Fruit fly (Drosophila melanogaster) whole organism, embryonic: ENCODE data around the gene Caf1-55.

ENCODE experiments used
- Abd-B ChIP-seq: fragments of 200-800 bp; sonication (Bioruptor generic); optimal IDR thresholded peaks from 2 replicates; lab custom pipeline; 2018; ENCODE audit warnings: missing biosample characterization, mild to moderate bottlenecking, missing genetic modification characterization, moderate library complexity
- C15 ChIP-seq: fragments of 200-800 bp; sonication (Bioruptor generic); IDR thresholded peaks from 3 replicates; pipeline ENCODE4 v1.3.6; 2022; ENCODE audit warnings: missing biosample characterization, missing genetic modification characterization
- CG1024 ChIP-seq: fragments of 200-800 bp; sonication (Bioruptor generic); IDR thresholded peaks from 2 replicates; pipeline ENCODE4 v1.3.6; 2022; ENCODE audit warnings: missing biosample characterization, missing genetic modification characterization
- CG11696 ChIP-seq: fragments of 200-800 bp; sonication (Bioruptor generic); IDR thresholded peaks from 2 replicates; pipeline ENCODE4 v1.3.6; 2022; ENCODE audit warnings: missing biosample characterization, missing genetic modification characterization
- CG12299 ChIP-seq: fragments of 200-800 bp; sonication (Bioruptor generic); optimal IDR thresholded peaks from 2 replicates; lab custom pipeline; 2018; ENCODE audit warnings: missing biosample characterization, mild to moderate bottlenecking, missing genetic modification characterization
- CG13624 ChIP-seq: fragments of 200-800 bp; sonication (Bioruptor generic); optimal IDR thresholded peaks from 2 replicates; lab custom pipeline; 2016; ENCODE audit warnings: missing biosample characterization, missing genetic modification characterization
- CG1529 ChIP-seq: fragments of 200-800 bp; sonication (Bioruptor generic); optimal IDR thresholded peaks from 3 replicates; lab custom pipeline; 2018; ENCODE audit warnings: missing biosample characterization, missing genetic modification characterization
- CG15514 ChIP-seq: fragments of 200-800 bp; sonication (Bioruptor generic); optimal IDR thresholded peaks from 3 replicates; lab custom pipeline; 2017; ENCODE audit warnings: missing biosample characterization, missing genetic modification characterization, mild to moderate bottlenecking, moderate library complexity, missing genetic modification reagents
- CG1603 ChIP-seq: fragments of 200-800 bp; sonication (Bioruptor generic); optimal IDR thresholded peaks from 2 replicates; lab custom pipeline; 2019; ENCODE audit warnings: missing biosample characterization, mild to moderate bottlenecking, missing genetic modification characterization, moderate library complexity
- CG16813 ChIP-seq: fragments of 200-800 bp; sonication (Bioruptor generic); IDR thresholded peaks from 3 replicates; pipeline ENCODE4 v1.3.6; 2022; ENCODE audit warnings: missing biosample characterization, missing genetic modification characterization; ENCODE audit not compliant: partially characterized antibody
- CG18619 ChIP-seq: fragments of 200-800 bp; sonication (Bioruptor generic); optimal IDR thresholded peaks from 3 replicates; lab custom pipeline; 2017; ENCODE audit warnings: missing biosample characterization, mild to moderate bottlenecking, missing genetic modification characterization
- CG2116 ChIP-seq: fragments of 200-800 bp; sonication (Bioruptor generic); optimal IDR thresholded peaks from 3 replicates; lab custom pipeline; 2018; ENCODE audit warnings: missing biosample characterization, mild to moderate bottlenecking, missing genetic modification characterization
- CG2199 ChIP-seq: fragments of 200-800 bp; sonication (Bioruptor generic); IDR thresholded peaks from 3 replicates; pipeline ENCODE4 v1.3.6; 2022; ENCODE audit warnings: missing biosample characterization, missing genetic modification characterization
- CG2889 ChIP-seq: fragments of 200-800 bp; sonication (Bioruptor generic); IDR thresholded peaks from 3 replicates; pipeline ENCODE4 v1.3.6; 2022; ENCODE audit warnings: missing biosample characterization, missing genetic modification characterization
- CG3847 ChIP-seq: fragments of 200-800 bp; sonication (Bioruptor generic); IDR thresholded peaks from 2 replicates; pipeline ENCODE4 v1.3.6; 2022; ENCODE audit warnings: missing biosample characterization, missing genetic modification characterization
- CG5245 ChIP-seq: fragments of 200-800 bp; sonication (Bioruptor generic); optimal IDR thresholded peaks from 3 replicates; lab custom pipeline; 2016; ENCODE audit warnings: missing biosample characterization, missing genetic modification characterization
- CG6175 ChIP-seq: fragments of 200-800 bp; sonication (Bioruptor generic); IDR thresholded peaks from 3 replicates; pipeline ENCODE4 v1.3.6; 2022; ENCODE audit warnings: missing biosample characterization, missing genetic modification characterization
- CG6683 ChIP-seq: fragments of 200-800 bp; sonication (Bioruptor generic); optimal IDR thresholded peaks from 2 replicates; lab custom pipeline; 2017; ENCODE audit warnings: missing biosample characterization, mild to moderate bottlenecking, missing genetic modification characterization, missing genetic modification reagents
- CG7963 ChIP-seq: fragments of 200-800 bp; sonication (Bioruptor generic); IDR thresholded peaks from 3 replicates; pipeline ENCODE4 v1.3.6; 2022; ENCODE audit warnings: missing biosample characterization, missing genetic modification characterization; ENCODE audit not compliant: partially characterized antibody
- CG8359 ChIP-seq: fragments of 200-800 bp; sonication (Bioruptor generic); optimal IDR thresholded peaks from 2 replicates; lab custom pipeline; 2017; ENCODE audit warnings: missing biosample characterization, mild to moderate bottlenecking, missing genetic modification characterization, borderline replicate concordance
- CG8478 ChIP-seq: fragments of >200 bp; optimal IDR thresholded peaks from 2 replicates; lab custom pipeline; 2018
- Dad ChIP-seq: fragments of 200-800 bp; sonication (Bioruptor generic); optimal IDR thresholded peaks from 3 replicates; lab custom pipeline; 2016; ENCODE audit warnings: missing biosample characterization, missing genetic modification characterization
- Doc2 ChIP-seq: fragments of 200-800 bp; sonication (Bioruptor generic); IDR thresholded peaks from 2 replicates; pipeline ENCODE4 v1.3.6; 2022; ENCODE audit warnings: missing biosample characterization, missing genetic modification characterization
- Dref ChIP-seq: fragments of 200-800 bp; sonication (Bioruptor generic); IDR thresholded peaks from 2 replicates; pipeline ENCODE4 v1.3.6; 2022; ENCODE audit warnings: missing biosample characterization, missing genetic modification characterization
- Fer3 ChIP-seq: fragments of 200-800 bp; sonication (Bioruptor generic); optimal IDR thresholded peaks from 2 replicates; lab custom pipeline; 2018; ENCODE audit warnings: missing biosample characterization, mild to moderate bottlenecking, missing genetic modification characterization, moderate library complexity
- Hr78 ChIP-seq, 2 experiments: fragments of 200-800 bp in 1 of 2; fragments of >200 bp in 1 of 2; sonication (Bioruptor generic) in 1 of 2; optimal IDR thresholded peaks; 2 replicates each; lab custom pipeline; 2017 to 2019; ENCODE audit warnings: missing biosample characterization in 2 of 2, missing genetic modification characterization in 2 of 2, mild to moderate bottlenecking in 1 of 2, moderate library complexity in 1 of 2
- Med ChIP-seq: fragments of 200-800 bp; sonication (Bioruptor generic); peaks from one replicate; lab custom pipeline; 2016; ENCODE audit warnings: missing biosample characterization, missing genetic modification characterization, mild to moderate bottlenecking, inconsistent platforms, moderate library complexity
- NFAT ChIP-seq: fragments of 200-800 bp; sonication (Bioruptor generic); IDR thresholded peaks from 2 replicates; pipeline ENCODE4 v1.3.6; 2022; ENCODE audit warnings: missing biosample characterization, missing genetic modification characterization
- Neu2 ChIP-seq: fragments of 200-800 bp; sonication (Bioruptor generic); optimal IDR thresholded peaks from 3 replicates; lab custom pipeline; 2016; ENCODE audit warnings: missing biosample characterization, missing genetic modification characterization, borderline replicate concordance
- Nf-YA ChIP-seq: fragments of 200-800 bp; sonication (Bioruptor generic); IDR thresholded peaks from 2 replicates; pipeline ENCODE4 v1.3.6; 2022; ENCODE audit warnings: missing biosample characterization, missing genetic modification characterization
- Sox102F ChIP-seq: fragments of 200-800 bp; sonication (Bioruptor generic); optimal IDR thresholded peaks from 2 replicates; lab custom pipeline; 2018; ENCODE audit warnings: missing biosample characterization, mild to moderate bottlenecking, missing genetic modification characterization, moderate library complexity
- ab ChIP-seq: fragments of 200-800 bp; sonication (Bioruptor generic); optimal IDR thresholded peaks from 2 replicates; lab custom pipeline; 2016; ENCODE audit warnings: missing biosample characterization, missing genetic modification characterization
- ara ChIP-seq: fragments of 200-800 bp; sonication (Bioruptor generic); IDR thresholded peaks from 2 replicates; pipeline ENCODE4 v1.3.6; 2022; ENCODE audit warnings: missing biosample characterization, missing genetic modification characterization
- ase ChIP-seq: fragments of 200-800 bp; sonication (Bioruptor generic); IDR thresholded peaks from 3 replicates; pipeline ENCODE4 v1.3.6; 2022; ENCODE audit warnings: missing biosample characterization, missing genetic modification characterization
- ci ChIP-seq: fragments of 200-800 bp; sonication (Bioruptor generic); IDR thresholded peaks from 3 replicates; pipeline ENCODE4 v1.3.6; 2022; ENCODE audit warnings: missing biosample characterization, missing genetic modification characterization
- ftz-f1 ChIP-seq: fragments of 200-800 bp; sonication (Bioruptor generic); optimal IDR thresholded peaks from 2 replicates; lab custom pipeline; 2016; ENCODE audit warnings: missing biosample characterization, missing genetic modification characterization
- knrl ChIP-seq: fragments of 200-800 bp; sonication (Bioruptor generic); IDR thresholded peaks from 3 replicates; pipeline ENCODE4 v1.3.6; 2022; ENCODE audit warnings: missing biosample characterization, missing genetic modification characterization; ENCODE audit not compliant: partially characterized antibody
- lab ChIP-seq: fragments of 200-800 bp; sonication (Bioruptor generic); optimal IDR thresholded peaks from 3 replicates; lab custom pipeline; 2017; ENCODE audit warnings: missing biosample characterization, missing genetic modification characterization, mild to moderate bottlenecking, moderate library complexity, missing genetic modification reagents
- maf-S ChIP-seq: fragments of 200-800 bp; sonication (Bioruptor generic); optimal IDR thresholded peaks from 2 replicates; lab custom pipeline; 2016; ENCODE audit warnings: missing biosample characterization, missing genetic modification characterization
- peb ChIP-seq: fragments of 200-800 bp; sonication (Bioruptor generic); IDR thresholded peaks from 2 replicates; pipeline ENCODE4 v1.3.6; 2022; ENCODE audit warnings: missing biosample characterization, missing genetic modification characterization
- sisA ChIP-seq: fragments of 200-800 bp; sonication (Bioruptor generic); IDR thresholded peaks from 2 replicates; pipeline ENCODE4 v1.3.6; 2022; ENCODE audit warnings: missing biosample characterization, missing genetic modification characterization
- so ChIP-seq: fragments of 200-800 bp; sonication (Bioruptor generic); IDR thresholded peaks from 3 replicates; pipeline ENCODE4 v1.3.6; 2022; ENCODE audit warnings: missing biosample characterization, missing genetic modification characterization
- sob ChIP-seq: fragments of 200-800 bp; sonication (Bioruptor generic); IDR thresholded peaks from 2 replicates; pipeline ENCODE4 v1.3.6; 2022; ENCODE audit warnings: missing biosample characterization, missing genetic modification characterization
- tap ChIP-seq: fragments of 200-800 bp; optimal IDR thresholded peaks from 3 replicates; lab custom pipeline; 2019; ENCODE audit warnings: missing biosample characterization, mild to moderate bottlenecking, missing genetic modification characterization, moderate library complexity
- tio ChIP-seq: fragments of 200-800 bp; sonication (Bioruptor generic); optimal IDR thresholded peaks from 2 replicates; lab custom pipeline; 2017; ENCODE audit warnings: missing biosample characterization, missing genetic modification characterization, inconsistent platforms
- tup ChIP-seq: fragments of 200-800 bp; sonication (Bioruptor generic); optimal IDR thresholded peaks from 2 replicates; lab custom pipeline; 2016; ENCODE audit warnings: missing biosample characterization, mild to moderate bottlenecking, missing genetic modification characterization, moderate library complexity
- tx ChIP-seq: fragments of 200-800 bp; sonication (Bioruptor generic); optimal IDR thresholded peaks from 2 replicates; lab custom pipeline; 2016; ENCODE audit warnings: missing biosample characterization, missing genetic modification characterization
- vfl ChIP-seq: fragments of 200-800 bp; sonication (Bioruptor generic); optimal IDR thresholded peaks from 2 replicates; lab custom pipeline; 2016; ENCODE audit warnings: missing biosample characterization, missing genetic modification characterization
- yki ChIP-seq: fragments of >200 bp; optimal IDR thresholded peaks from 3 replicates; lab custom pipeline; 2018

Gene Caf1-55

DNA sequence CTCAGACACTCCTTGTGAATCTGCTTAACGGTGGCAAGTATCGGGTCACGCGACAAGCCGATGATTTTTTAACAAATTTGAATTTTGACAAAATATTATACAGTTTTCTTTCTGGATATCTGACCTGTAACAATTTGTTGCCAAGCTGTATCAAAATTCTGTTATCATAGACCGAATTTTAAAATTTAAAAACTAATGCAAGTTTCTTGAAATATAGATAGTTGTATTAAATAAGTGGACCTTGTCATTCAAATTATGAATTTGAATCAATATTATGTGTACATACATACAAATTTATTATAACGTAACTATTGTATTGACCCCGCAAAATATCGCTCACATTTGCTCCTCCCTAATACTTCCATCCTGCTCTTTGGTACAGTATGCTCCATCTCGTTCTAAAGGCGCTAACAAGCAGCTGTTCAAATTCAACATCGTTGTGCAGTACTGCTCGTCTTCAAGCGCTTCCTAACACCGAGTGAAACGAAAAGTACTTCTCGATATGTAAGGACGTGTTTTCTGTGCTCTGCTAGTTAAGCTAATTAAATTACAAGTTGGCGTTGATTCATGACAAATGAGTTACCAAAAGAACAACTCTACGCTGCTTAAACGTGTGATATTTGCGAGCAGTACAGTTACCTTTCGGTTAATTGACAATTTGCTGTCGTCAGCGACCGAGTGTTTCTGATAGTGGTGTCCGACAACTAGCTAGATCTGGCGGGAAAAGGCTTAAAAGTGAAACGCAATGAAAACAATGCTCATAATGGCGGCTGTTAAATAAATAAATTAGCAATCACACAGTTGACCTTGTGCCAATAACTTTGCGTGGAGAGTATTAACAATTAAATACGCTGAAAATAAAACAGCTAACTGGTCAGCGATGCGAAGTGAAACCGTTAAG is 29.0 kb upstream of the Caf1-55 start, which contains the start of the genes Kpc1 and CG42542 (continued):
- TF ChIP-seq CG2199 = 0 out of 3 replicates have a peak, but pooled peaks have one; percentile 47
- no peak for TF ChIP-seq tap
- peak; percentile 94 for TF ChIP-seq ftz-f1 (GFP tag; lab: Kevin White, UChicago)
- no peak for TF ChIP-seq CG12299
- TF ChIP-seq sisA (GFP tag; lab: Robert Waterston, UW) = peak; percentile 37; the same call in 1 of the 2 replicates
- TF ChIP-seq CG8478 = peak; percentile 85
- TF ChIP-seq Hr78 (GFP tag; optimal IDR thresholded peaks at IDR 0.05; lab: Kevin White, UChicago) = no peak
- TF ChIP-seq CG8359 = no peak
- TF ChIP-seq CG7963 (GFP tag; lab: Robert Waterston, UW) = peak; percentile 28; the same call in 2 of the 3 replicates
- TF ChIP-seq vfl (GFP tag; lab: Kevin White, UChicago) = peak; percentile 63
- no peak for TF ChIP-seq Neu2 (GFP tag; lab: Kevin White, UChicago)
- no peak for TF ChIP-seq Doc2 (GFP tag; lab: Robert Waterston, UW)
- TF ChIP-seq C15 = no peak
- peak; percentile 59 for TF ChIP-seq CG2116
- peak; percentile 50 for TF ChIP-seq CG5245 (GFP tag; lab: Kevin White, UChicago)
- no peak for TF ChIP-seq CG1024 (GFP tag; lab: Robert Waterston, UW)
- peak; percentile 81 for TF ChIP-seq CG15514
- TF ChIP-seq ase (GFP tag; lab: Robert Waterston, UW) = peak; percentile 66
- TF ChIP-seq CG11696 (GFP tag; lab: Robert Waterston, UW) = 0 out of 2 replicates have a peak, but pooled peaks have one; percentile 30
- TF ChIP-seq sob = peak; percentile 87
- TF ChIP-seq yki = no peak
- no peak for TF ChIP-seq Abd-B
- TF ChIP-seq Sox102F (GFP tag; lab: Kevin White, UChicago) = peak; percentile 62
- no peak for TF ChIP-seq Nf-YA
- peak; percentile 93 for TF ChIP-seq knrl (GFP tag; lab: Robert Waterston, UW)
- peak; percentile 40 for TF ChIP-seq CG6683
- peak; percentile 74 for TF ChIP-seq ci
- peak; percentile 82 for TF ChIP-seq lab (GFP tag; lab: Kevin White, UChicago)
- TF ChIP-seq peb (GFP tag; lab: Robert Waterston, UW) = no peak
- TF ChIP-seq Fer3 (tag; lab: Kevin White, UChicago) = no peak
- no peak; the same call in 2 of the 3 replicates for TF ChIP-seq CG2889 (GFP tag; lab: Robert Waterston, UW)
- peak; percentile 58; the same call in 1 of the 2 replicates for TF ChIP-seq ara (GFP tag; lab: Robert Waterston, UW)
- peak; percentile 60 for TF ChIP-seq CG18619
- peak; percentile 79 for TF ChIP-seq CG3847 (GFP tag; lab: Robert Waterston, UW)
- peak; percentile 56; the same call in 1 of the 3 replicates for TF ChIP-seq so
- peak; percentile 50 for TF ChIP-seq Dad (GFP tag; lab: Kevin White, UChicago)
- peak; percentile 83 for TF ChIP-seq tio
- peak; percentile 78 for TF ChIP-seq ab (GFP tag; lab: Kevin White, UChicago)
- TF ChIP-seq CG16813 (GFP tag; lab: Robert Waterston, UW) = peak; percentile 92
- peak; percentile 78 for TF ChIP-seq CG13624 (GFP tag; lab: Kevin White, UChicago)
- peak; percentile 95 for TF ChIP-seq Med (GFP tag; lab: Kevin White, UChicago)
- peak; percentile 60 for TF ChIP-seq tx (GFP tag; lab: Kevin White, UChicago)
- peak; percentile 87 for TF ChIP-seq NFAT
- peak; percentile 63 for TF ChIP-seq maf-S (GFP tag; lab: Kevin White, UChicago)
- TF ChIP-seq tup (GFP tag; lab: Kevin White, UChicago) = no peak
- peak; percentile 46 for TF ChIP-seq Dref (GFP tag; lab: Robert Waterston, UW)
- TF ChIP-seq CG6175 = peak; percentile 63; the same call in 1 of the 3 replicates
- TF ChIP-seq CG1529 = no peak
- TF ChIP-seq CG1603 (tag; lab: Kevin White, UChicago) = peak; percentile 70
